Worm (Caenorhabditis elegans): ENCODE data around the gene F47G9.4.

DNA sequence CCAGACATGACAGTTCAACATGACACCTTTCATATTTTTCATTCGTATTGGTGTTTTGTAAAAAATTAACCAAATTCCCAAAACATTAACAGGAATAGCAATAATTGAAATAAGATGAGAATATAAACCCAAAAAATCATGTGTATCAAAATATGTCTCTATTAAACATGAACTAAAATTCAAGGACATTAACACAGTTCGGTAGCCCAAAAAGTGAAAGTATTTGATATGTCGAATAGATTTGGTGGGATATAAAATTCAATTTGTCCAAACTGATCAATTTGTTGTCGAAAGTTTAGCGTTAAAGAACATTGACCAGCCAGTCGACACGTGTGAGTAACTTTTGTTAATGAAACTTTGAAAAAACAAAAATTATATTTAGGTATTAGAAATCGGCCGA is 18.9 kb downstream of the F47G9.4 start, which contains the start of gene srh-46:
- TF ChIP-seq nhr-76 (tag; optimal IDR thresholded peaks at IDR 0.05) (no peak), mep-1 (tag; optimal IDR thresholded peaks at IDR 0.05) (no peak), blmp-1 (tag; optimal IDR thresholded peaks at IDR 0.05) (no peak), nhr-237 (tag; optimal IDR thresholded peaks at IDR 0.05) (no peak), lsy-2 (tag; optimal IDR thresholded peaks at IDR 0.05) (no peak), snpc-4 (tag; optimal IDR thresholded peaks at IDR 0.05) (no peak), lin-13 (tag; optimal IDR thresholded peaks at IDR 0.05) (no peak), flh-1 (GFP tag; optimal IDR thresholded peaks at IDR 0.05) (no peak), ham-2 (GFP tag; optimal IDR thresholded peaks at IDR 0.05) (no peak), hlh-1 (tag; optimal IDR thresholded peaks at IDR 0.05) (no peak), ceh-43 (GFP tag; optimal IDR thresholded peaks at IDR 0.05) (no peak), elt-1 (tag; optimal IDR thresholded peaks at IDR 0.05; ENCODE audit: borderline replicate concordance, insufficient read depth) (no peak), ztf-11 (tag; optimal IDR thresholded peaks at IDR 0.05) (no peak), unc-39 (tag; optimal IDR thresholded peaks at IDR 0.05) (no peak)

Measured in whole organism, mixed stage, embryonic.